Fruit fly (Drosophila melanogaster): ENCODE results near the gene Nrx-1.

dm6 chr3R:22526353-22526907, 58.1 kb downstream of the Nrx-1 start:
- no peak for TF ChIP-seq CTCF (optimal IDR thresholded peaks at IDR 0.05)
- TF ChIP-seq CG8478 (optimal IDR thresholded peaks at IDR 0.05): no peak
